Fruit fly (Drosophila melanogaster) whole organism, wandering third instar larva: Measurements from ENCODE around the gene Pus7.

ENCODE experiments used
- CrebA ChIP-seq: fragments of 200-800 bp; sonication (Bioruptor generic); optimal IDR thresholded peaks from 2 replicates; lab custom pipeline; 2016; ENCODE audit warnings: missing biosample characterization, mild to moderate bottlenecking, missing genetic modification characterization, borderline replicate concordance
- HLH106 ChIP-seq: fragments of 200-800 bp; optimal IDR thresholded peaks from 3 replicates; lab custom pipeline; 2019; ENCODE audit warnings: missing biosample characterization, mild to moderate bottlenecking, missing genetic modification characterization, moderate library complexity
- Hr78 ChIP-seq: fragments of >200 bp; optimal IDR thresholded peaks from 2 replicates; lab custom pipeline; 2017; ENCODE audit warnings: missing biosample characterization, missing genetic modification characterization
- Myc ChIP-seq: fragments of >200 bp; optimal IDR thresholded peaks from 2 replicates; lab custom pipeline; 2017
- dl ChIP-seq, 2 experiments: fragments of 175-275, 200-275 bp in 1 of 2; fragments of 200-275 bp in 1 of 2; sonication (Bioruptor generic); optimal IDR thresholded peaks; lab custom pipeline; 2018; ENCODE audit warnings: mild to moderate bottlenecking in 2 of 2, missing biosample characterization in 2 of 2, missing genetic modification characterization in 2 of 2, moderate library complexity in 2 of 2; ENCODE audit not compliant: partially characterized antibody in 2 of 2, insufficient read depth in 1 of 2
- ey ChIP-seq: fragments of 200-800 bp; sonication (Bioruptor generic); optimal IDR thresholded peaks from 2 replicates; lab custom pipeline; 2016; ENCODE audit warnings: missing biosample characterization, missing genetic modification characterization
- foxo ChIP-seq, 2 experiments: fragments of 200-800 bp; sonication (Bioruptor generic); optimal IDR thresholded peaks; 2 replicates in 1 of 2; 3 replicates in 1 of 2; lab custom pipeline; 2016 to 2017; ENCODE audit warnings: missing biosample characterization in 2 of 2, missing genetic modification characterization in 2 of 2
- fru ChIP-seq: fragments of 200-800 bp; sonication (Bioruptor generic); optimal IDR thresholded peaks from 3 replicates; lab custom pipeline; 2016; ENCODE audit warnings: missing biosample characterization, mild to moderate bottlenecking, missing genetic modification characterization
- h ChIP-seq: fragments of 200-800 bp; sonication (Bioruptor generic); optimal IDR thresholded peaks from 3 replicates; lab custom pipeline; 2016; ENCODE audit warnings: missing biosample characterization, mild to moderate bottlenecking, missing genetic modification characterization
- pan ChIP-seq: fragments of >200 bp; optimal IDR thresholded peaks from 2 replicates; lab custom pipeline; 2017
- psq ChIP-seq: fragments of 200-800 bp; sonication (Bioruptor generic); optimal IDR thresholded peaks from 3 replicates; lab custom pipeline; 2017; ENCODE audit warnings: missing biosample characterization, mild to moderate bottlenecking, missing genetic modification characterization, moderate library complexity
- rgr ChIP-seq: fragments of 200-800 bp; sonication (Bioruptor generic); optimal IDR thresholded peaks from 3 replicates; lab custom pipeline; 2016; ENCODE audit warnings: missing biosample characterization, mild to moderate bottlenecking, missing genetic modification characterization
- usp ChIP-seq: fragments of >200 bp; optimal IDR thresholded peaks from 2 replicates; lab custom pipeline; 2017; ENCODE audit warnings: missing biosample characterization, missing genetic modification characterization

DNA sequence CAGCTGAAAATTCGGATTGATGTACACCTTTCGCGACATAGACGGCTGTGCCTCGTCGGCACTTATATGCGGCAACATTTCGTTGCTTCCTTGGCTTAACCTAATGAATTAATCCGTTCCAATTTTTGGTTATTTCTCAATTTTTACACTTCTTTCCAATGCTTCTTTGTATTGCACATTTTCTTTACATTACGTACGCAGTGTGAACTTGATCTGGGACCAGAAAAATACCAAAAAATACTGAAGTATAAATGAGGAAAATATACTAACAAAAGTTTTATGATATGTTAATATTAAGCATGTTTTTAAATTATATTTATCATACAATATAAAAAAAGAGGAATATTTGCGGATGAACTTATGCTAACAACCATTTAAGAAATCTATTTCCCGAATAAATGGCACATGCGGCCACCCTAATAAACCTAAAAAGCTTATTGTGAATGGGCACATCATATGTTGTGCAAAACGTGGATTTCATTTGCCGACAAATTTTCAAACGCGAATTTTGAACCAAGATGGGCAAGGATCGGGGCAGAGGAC lies at the start of gene Pus7, which contains the start of gene ZC3H3:
- TF ChIP-seq fru (GFP tag; lab: Kevin White, UChicago) (no peak), h (no peak), foxo (GFP tag; optimal IDR thresholded peaks at IDR 0.05; lab: Kevin White, UChicago) (no peak), Myc (peak; percentile 35), psq (peak; percentile 33), pan (lab: Kevin White, UChicago) (no peak), rgr (GFP tag; lab: Kevin White, UChicago) (no peak), HLH106 (tag; lab: Kevin White, UChicago) (peak; percentile 3), Hr78 (GFP tag; lab: Kevin White, UChicago) (no peak), dl (GFP tag; optimal IDR thresholded peaks at IDR 0.05; lab: Kevin White, UChicago; ENCODE audit: insufficient read depth in 1 of 2, partially characterized antibody in 2 of 2) (no peak), usp (GFP tag; lab: Kevin White, UChicago) (no peak), ey (GFP tag; lab: Kevin White, UChicago) (no peak), CrebA (GFP tag; lab: Kevin White, UChicago) (no peak)
